Worm (Caenorhabditis elegans): Measurements from ENCODE around the gene Y17G7B.3.

Gene Y17G7B.3

ce11 chrII:11974048-11974995 is 14.5 kb upstream of the Y17G7B.3 start (continued):
- TF ChIP-seq nhr-25 (tag; optimal IDR thresholded peaks at IDR 0.05; ENCODE audit: borderline replicate concordance, insufficient read depth) (no peak), ztf-11 (tag; optimal IDR thresholded peaks at IDR 0.05) (no peak), sdz-12 (GFP tag; optimal IDR thresholded peaks at IDR 0.05) (peak; percentile 24), zfp-2 (tag; optimal IDR thresholded peaks at IDR 0.05) (no peak), nhr-11 (tag; optimal IDR thresholded peaks at IDR 0.05) (no peak), F49E8.2 (tag; optimal IDR thresholded peaks at IDR 0.05; ENCODE audit: borderline replicate concordance) (no peak), attf-4 (tag; optimal IDR thresholded peaks at IDR 0.05) (no peak), ZK546.5 (tag; optimal IDR thresholded peaks at IDR 0.05) (no peak), nhr-77 (tag; optimal IDR thresholded peaks at IDR 0.05) (peak; percentile 69), F26F4.8 (GFP tag; conservative IDR thresholded peaks at IDR 0.05) (no peak), egl-43 (GFP tag; IDR thresholded peaks at IDR 0.05) (peak; percentile 67), ceh-32 (tag; optimal IDR thresholded peaks at IDR 0.05; ENCODE audit: poor library complexity) (no peak), hmg-1.1 (GFP tag; IDR thresholded peaks at IDR 0.05) (no peak), nhr-28 (tag; optimal IDR thresholded peaks at IDR 0.05) (no peak), fkh-10 (GFP tag; optimal IDR thresholded peaks at IDR 0.05) (no peak), lin-29 (GFP tag; IDR thresholded peaks at IDR 0.05) (peak; percentile 49; the same call in 1 of the 2 replicates), dmd-9 (GFP tag; IDR thresholded peaks at IDR 0.05) (no peak), madf-5 (GFP tag; IDR thresholded peaks at IDR 0.05) (0 out of 4 replicates have a peak, but pooled peaks of 1 of the 2 experiments have one; percentile 59), daf-16 (GFP tag; optimal IDR thresholded peaks at IDR 0.05) (peak in 1 of 2 experiments; percentile 24), daf-16 (tag; optimal IDR thresholded peaks at IDR 0.05) (peak; percentile 68), spr-3 (GFP tag; optimal IDR thresholded peaks at IDR 0.05) (no peak), madf-9 (GFP tag; conservative IDR thresholded peaks at IDR 0.05) (no peak), Y105C5A.15 (GFP tag; IDR thresholded peaks at IDR 0.05) (no peak), D1046.2 (GFP tag; IDR thresholded peaks at IDR 0.05) (0 out of 2 replicates have a peak, but pooled peaks have one; percentile 68), unc-39 (tag; optimal IDR thresholded peaks at IDR 0.05) (no peak), vab-7 (GFP tag; IDR thresholded peaks at IDR 0.05) (no peak), nhr-76 (tag; optimal IDR thresholded peaks at IDR 0.05) (no peak), Y5F2A.4 (GFP tag; optimal IDR thresholded peaks at IDR 0.05) (no peak), hlh-30 (tag; optimal IDR thresholded peaks at IDR 0.05; ENCODE audit: insufficient read depth) (no peak), daf-8 (GFP tag; IDR thresholded peaks at IDR 0.05) (no peak), nhr-41 (GFP tag; IDR thresholded peaks at IDR 0.05) (no peak), rbr-2 (tag; optimal IDR thresholded peaks at IDR 0.05) (peak; percentile 41), aly-2 (tag; optimal IDR thresholded peaks at IDR 0.05) (no peak), mxl-3 (GFP tag; optimal IDR thresholded peaks at IDR 0.05) (no peak), duxl-1 (tag; optimal IDR thresholded peaks at IDR 0.05; ENCODE audit: poor library complexity) (peak; percentile 19), zag-1 (tag; optimal IDR thresholded peaks at IDR 0.05) (no peak), nhr-102 (tag; optimal IDR thresholded peaks at IDR 0.05) (peak; percentile 63)

- TF ChIP-seq D1046.2 (GFP tag; IDR thresholded peaks at IDR 0.05) = 0 out of 2 replicates have a peak, but pooled peaks have one; percentile 7
- no peak for TF ChIP-seq daf-16 (GFP tag; optimal IDR thresholded peaks at IDR 0.05)
- TF ChIP-seq daf-16 (tag; optimal IDR thresholded peaks at IDR 0.05) = no peak
- no peak for TF ChIP-seq arid-1 (GFP tag; conservative IDR thresholded peaks at IDR 0.05)
- no peak for TF ChIP-seq zip-2 (tag; optimal IDR thresholded peaks at IDR 0.05)
- TF ChIP-seq aha-1 (tag) = peak; percentile 93
- no peak for TF ChIP-seq pha-4 (GFP tag; IDR thresholded peaks at IDR 0.05)
- no peak for TF ChIP-seq pha-4 (tag; optimal IDR thresholded peaks at IDR 0.05)
- peak in 1 of 2 experiments; percentile 91 for TF ChIP-seq unc-62 (GFP tag; optimal IDR thresholded peaks at IDR 0.05 in 1 of 2)
- TF ChIP-seq unc-62 (tag; optimal IDR thresholded peaks at IDR 0.05) = no peak
- TF ChIP-seq nhr-11 (tag; optimal IDR thresholded peaks at IDR 0.05) = no peak
- peak; percentile 23 for TF ChIP-seq mes-2 (tag; optimal IDR thresholded peaks at IDR 0.05; ENCODE audit: poor library complexity, severe bottlenecking)
Measured at ce11 chrII:11976727-11977259, 12.0 kb upstream of the Y17G7B.3 start.

Data from whole organism, L4 larva.